Worm (Caenorhabditis elegans) whole organism, L1 larva: ENCODE results near the gene nduf-9.
A peak's percentile ranks its signal among the peaks of the same experiment; 100 is the strongest.

ENCODE experiments used
- C04F5.9 ChIP-seq: sonication (generic microtip); optimal IDR thresholded peaks from 2 replicates; lab custom pipeline; 2016; ENCODE audit warnings: missing genetic modification characterization, missing compliant biosample characterization
- C16A3.4 ChIP-seq: fragments of 150-350 bp; optimal IDR thresholded peaks from 2 replicates; lab custom pipeline; 2014; ENCODE audit warnings: missing biosample characterization, missing genetic modification characterization
- F16B12.6 ChIP-seq: fragments of 150-350 bp; optimal IDR thresholded peaks from 2 replicates; lab custom pipeline; 2014; ENCODE audit warnings: missing biosample characterization, missing genetic modification characterization
- aha-1 ChIP-seq: fragments of 150-350 bp; optimal IDR thresholded peaks from 2 replicates; lab custom pipeline; 2014; ENCODE audit warnings: missing biosample characterization, missing genetic modification characterization
- aly-2 ChIP-seq: fragments of 150-350 bp; optimal IDR thresholded peaks from 2 replicates; lab custom pipeline; 2014; ENCODE audit warnings: missing biosample characterization, missing genetic modification characterization
- ama-1 ChIP-seq: fragments of 150-350 bp; optimal IDR thresholded peaks from 2 replicates; lab custom pipeline; 2014
- blmp-1 ChIP-seq: fragments of 150-350 bp; optimal IDR thresholded peaks from 2 replicates; lab custom pipeline; 2014; ENCODE audit warnings: missing biosample characterization, missing genetic modification characterization
- ceh-82 ChIP-seq, 3 experiments: fragments of 150-350 bp in 1 of 3; sonication (generic microtip) in 2 of 3; optimal IDR thresholded peaks; 2 replicates each; lab custom pipeline; 2014 to 2017; ENCODE audit warnings: missing biosample characterization in 3 of 3, missing genetic modification characterization in 3 of 3
- ceh-88 ChIP-seq: fragments of 200-800 bp; sonication (Bioruptor generic); IDR thresholded peaks from 2 replicates; pipeline ENCODE4 v1.3.6; 2022; ENCODE audit warnings: missing genetic modification characterization, missing compliant biosample characterization
- ces-1 ChIP-seq: fragments of 150-350 bp; optimal IDR thresholded peaks from 2 replicates; lab custom pipeline; 2014; ENCODE audit warnings: missing biosample characterization, missing genetic modification reagents, missing genetic modification characterization
- dpl-1 ChIP-seq, 3 experiments: fragments of 150-350 bp in 2 of 3; sonication (generic microtip) in 1 of 3; optimal IDR thresholded peaks; 2 replicates each; lab custom pipeline; 2014 to 2017; ENCODE audit warnings: missing biosample characterization in 3 of 3, missing genetic modification characterization in 3 of 3, missing genetic modification reagents in 3 of 3
- efl-1 ChIP-seq, 4 experiments: fragments of 150-350 bp; optimal IDR thresholded peaks in 3 of 4; peaks in 1 of 4; 1 replicate in 1 of 4; 2 replicates in 3 of 4; lab custom pipeline; 2014; ENCODE audit warnings: missing biosample characterization in 2 of 4, missing genetic modification characterization in 2 of 4, missing genetic modification reagents in 2 of 4
- elt-2 ChIP-seq: sonication (generic microtip); optimal IDR thresholded peaks from 2 replicates; lab custom pipeline; 2016; ENCODE audit warnings: missing genetic modification characterization, mild to moderate bottlenecking, inconsistent platforms, missing compliant biosample characterization, missing genetic modification reagents
- elt-3 ChIP-seq, 6 experiments: fragments of 150-350 bp in 1 of 6; sonication (generic microtip); optimal IDR thresholded peaks; 2 replicates each; lab custom pipeline; 2017 to 2018; ENCODE audit warnings: missing biosample characterization in 6 of 6, missing genetic modification characterization in 6 of 6, inconsistent platforms in 1 of 6
- fkh-10 ChIP-seq: sonication (generic microtip); optimal IDR thresholded peaks from 2 replicates; lab custom pipeline; 2017; ENCODE audit warnings: missing biosample characterization, missing genetic modification reagents, missing genetic modification characterization
- fkh-4 ChIP-seq: sonication (generic microtip); optimal IDR thresholded peaks from 2 replicates; lab custom pipeline; 2016; ENCODE audit warnings: missing compliant biosample characterization, missing genetic modification characterization, borderline replicate concordance
- fos-1 ChIP-seq: fragments of 150-350 bp; optimal IDR thresholded peaks from 2 replicates; lab custom pipeline; 2014; ENCODE audit warnings: missing biosample characterization, missing genetic modification characterization
- hlh-17 ChIP-seq: fragments of 200-800 bp; sonication (Bioruptor generic); optimal IDR thresholded peaks from 2 replicates; lab custom pipeline; 2018; ENCODE audit warnings: missing genetic modification characterization, mild to moderate bottlenecking, missing compliant biosample characterization, moderate library complexity, borderline replicate concordance
- hpl-2 ChIP-seq: fragments of 150-350 bp; optimal IDR thresholded peaks from 2 replicates; lab custom pipeline; 2014; ENCODE audit warnings: missing biosample characterization, missing genetic modification reagents, missing genetic modification characterization
- irx-1 ChIP-seq: sonication (generic microtip); optimal IDR thresholded peaks from 2 replicates; lab custom pipeline; 2016; ENCODE audit warnings: missing genetic modification characterization, missing compliant biosample characterization
- isw-1 ChIP-seq: fragments of 200-800 bp; sonication (Bioruptor generic); IDR thresholded peaks from 2 replicates; pipeline ENCODE4 v1.3.6; 2022; ENCODE audit warnings: missing genetic modification characterization, missing compliant biosample characterization
- jun-1 ChIP-seq: fragments of 150-350 bp; optimal IDR thresholded peaks from 2 replicates; lab custom pipeline; 2014; ENCODE audit warnings: missing biosample characterization, missing genetic modification reagents, missing genetic modification characterization
- lin-13 ChIP-seq: fragments of 150-350 bp; optimal IDR thresholded peaks from 2 replicates; lab custom pipeline; 2014; ENCODE audit warnings: missing biosample characterization, missing genetic modification reagents, missing genetic modification characterization
- lin-14 ChIP-seq: fragments of 200-800 bp; sonication (Bioruptor generic); optimal IDR thresholded peaks from 2 replicates; lab custom pipeline; 2018; ENCODE audit warnings: mild to moderate bottlenecking, missing genetic modification characterization, moderate library complexity, missing compliant biosample characterization
- lin-15B ChIP-seq: fragments of 150-350 bp; sonication (generic microtip); optimal IDR thresholded peaks from 3 replicates; lab custom pipeline; 2014; ENCODE audit warnings: missing biosample characterization, missing genetic modification characterization
- lin-39 ChIP-seq: fragments of 150-350 bp; optimal IDR thresholded peaks from 2 replicates; lab custom pipeline; 2014; ENCODE audit warnings: missing biosample characterization, missing genetic modification reagents, missing genetic modification characterization
- lsy-2 ChIP-seq, 2 experiments: fragments of 150-350 bp; optimal IDR thresholded peaks; 2 replicates each; lab custom pipeline; 2014; ENCODE audit warnings: missing biosample characterization in 2 of 2, missing genetic modification characterization in 2 of 2
- mab-9 ChIP-seq: fragments of 200-800 bp; sonication (Bioruptor generic); IDR thresholded peaks from 2 replicates; pipeline ENCODE4 v1.3.6; 2022; ENCODE audit warnings: missing genetic modification reagents, missing genetic modification characterization, missing compliant biosample characterization
- mef-2 ChIP-seq: fragments of 150-350 bp; optimal IDR thresholded peaks from 2 replicates; lab custom pipeline; 2014; ENCODE audit warnings: missing biosample characterization, missing genetic modification characterization
- mep-1 ChIP-seq: fragments of 150-350 bp; optimal IDR thresholded peaks from 2 replicates; lab custom pipeline; 2014; ENCODE audit warnings: missing biosample characterization, missing genetic modification characterization
- nhr-12 ChIP-seq: sonication (generic microtip); optimal IDR thresholded peaks from 2 replicates; lab custom pipeline; 2017; ENCODE audit warnings: missing biosample characterization, missing genetic modification characterization
- nhr-20 ChIP-seq: sonication (generic microtip); optimal IDR thresholded peaks from 2 replicates; lab custom pipeline; 2016; ENCODE audit warnings: mild to moderate bottlenecking, missing genetic modification characterization, missing compliant biosample characterization
- nhr-237 ChIP-seq: fragments of 150-350 bp; optimal IDR thresholded peaks from 2 replicates; lab custom pipeline; 2014; ENCODE audit warnings: missing biosample characterization, missing genetic modification characterization
- nhr-28 ChIP-seq: fragments of 150-350 bp; optimal IDR thresholded peaks from 2 replicates; lab custom pipeline; 2014; ENCODE audit warnings: missing biosample characterization, missing genetic modification characterization
- nhr-47 ChIP-seq: sonication (generic microtip); optimal IDR thresholded peaks from 2 replicates; lab custom pipeline; 2016; ENCODE audit warnings: mild to moderate bottlenecking, missing genetic modification characterization, moderate library complexity, missing compliant biosample characterization
- nhr-71 ChIP-seq: sonication (generic microtip); optimal IDR thresholded peaks from 2 replicates; lab custom pipeline; 2016; ENCODE audit warnings: mild to moderate bottlenecking, missing genetic modification characterization, moderate library complexity, missing compliant biosample characterization
- nhr-77 ChIP-seq: fragments of 150-350 bp; optimal IDR thresholded peaks from 2 replicates; lab custom pipeline; 2014; ENCODE audit warnings: missing biosample characterization, missing genetic modification characterization
- nhr-84 ChIP-seq: sonication (generic microtip); optimal IDR thresholded peaks from 2 replicates; lab custom pipeline; 2017; ENCODE audit warnings: missing biosample characterization, missing genetic modification characterization
- nhr-90 ChIP-seq: sonication (generic microtip); optimal IDR thresholded peaks from 2 replicates; lab custom pipeline; 2016; ENCODE audit warnings: mild to moderate bottlenecking, missing genetic modification characterization, missing compliant biosample characterization; ENCODE audit not compliant: poor library complexity
- pag-3 ChIP-seq: sonication (generic microtip); optimal IDR thresholded peaks from 2 replicates; lab custom pipeline; 2017; ENCODE audit warnings: missing genetic modification characterization, mild to moderate bottlenecking, missing compliant biosample characterization, antibody characterized with exemption, borderline replicate concordance; ENCODE audit not compliant: insufficient read depth
- skn-1 ChIP-seq: fragments of 150-350 bp; optimal IDR thresholded peaks from 2 replicates; lab custom pipeline; 2014; ENCODE audit warnings: missing biosample characterization, missing genetic modification characterization
- snu-23 ChIP-seq: sonication (generic microtip); optimal IDR thresholded peaks from 2 replicates; lab custom pipeline; 2016; ENCODE audit warnings: missing genetic modification characterization, missing compliant biosample characterization
- sox-4 ChIP-seq: sonication (generic microtip); optimal IDR thresholded peaks from 2 replicates; lab custom pipeline; 2016; ENCODE audit warnings: missing genetic modification characterization, missing compliant biosample characterization
- sptf-1 ChIP-seq: fragments of 150-350 bp; optimal IDR thresholded peaks from 2 replicates; lab custom pipeline; 2014; ENCODE audit warnings: missing biosample characterization, missing genetic modification characterization
- sup-37 ChIP-seq: fragments of 200-800 bp; sonication (Bioruptor generic); optimal IDR thresholded peaks from 2 replicates; lab custom pipeline; 2018; ENCODE audit warnings: mild to moderate bottlenecking, missing genetic modification characterization, missing compliant biosample characterization
- swsn-7 ChIP-seq: sonication (generic microtip); optimal IDR thresholded peaks from 2 replicates; lab custom pipeline; 2016; ENCODE audit warnings: missing genetic modification characterization, missing compliant biosample characterization
- tbx-2 ChIP-seq: sonication (generic microtip); optimal IDR thresholded peaks from 2 replicates; lab custom pipeline; 2016; ENCODE audit warnings: missing genetic modification characterization, missing compliant biosample characterization
- unc-130 ChIP-seq: fragments of 150-350 bp; optimal IDR thresholded peaks from 2 replicates; lab custom pipeline; 2017; ENCODE audit warnings: missing biosample characterization, missing genetic modification characterization, inconsistent platforms
- unc-30 ChIP-seq: sonication (generic microtip); optimal IDR thresholded peaks from 2 replicates; lab custom pipeline; 2017; ENCODE audit warnings: missing biosample characterization, missing genetic modification characterization
- unc-62 ChIP-seq: fragments of 150-350 bp; optimal IDR thresholded peaks from 2 replicates; lab custom pipeline; 2014; ENCODE audit warnings: missing biosample characterization, missing genetic modification reagents, missing genetic modification characterization
- xbp-1 ChIP-seq: sonication (generic microtip); optimal IDR thresholded peaks from 2 replicates; lab custom pipeline; 2016; ENCODE audit warnings: missing genetic modification characterization, missing compliant biosample characterization
- ztf-11 ChIP-seq, 2 experiments: sonication (generic microtip); optimal IDR thresholded peaks; 2 replicates each; lab custom pipeline; 2016 to 2017; ENCODE audit warnings: missing genetic modification characterization in 2 of 2, missing biosample characterization in 1 of 2, missing compliant biosample characterization in 1 of 2

The nduf-9 gene

DNA sequence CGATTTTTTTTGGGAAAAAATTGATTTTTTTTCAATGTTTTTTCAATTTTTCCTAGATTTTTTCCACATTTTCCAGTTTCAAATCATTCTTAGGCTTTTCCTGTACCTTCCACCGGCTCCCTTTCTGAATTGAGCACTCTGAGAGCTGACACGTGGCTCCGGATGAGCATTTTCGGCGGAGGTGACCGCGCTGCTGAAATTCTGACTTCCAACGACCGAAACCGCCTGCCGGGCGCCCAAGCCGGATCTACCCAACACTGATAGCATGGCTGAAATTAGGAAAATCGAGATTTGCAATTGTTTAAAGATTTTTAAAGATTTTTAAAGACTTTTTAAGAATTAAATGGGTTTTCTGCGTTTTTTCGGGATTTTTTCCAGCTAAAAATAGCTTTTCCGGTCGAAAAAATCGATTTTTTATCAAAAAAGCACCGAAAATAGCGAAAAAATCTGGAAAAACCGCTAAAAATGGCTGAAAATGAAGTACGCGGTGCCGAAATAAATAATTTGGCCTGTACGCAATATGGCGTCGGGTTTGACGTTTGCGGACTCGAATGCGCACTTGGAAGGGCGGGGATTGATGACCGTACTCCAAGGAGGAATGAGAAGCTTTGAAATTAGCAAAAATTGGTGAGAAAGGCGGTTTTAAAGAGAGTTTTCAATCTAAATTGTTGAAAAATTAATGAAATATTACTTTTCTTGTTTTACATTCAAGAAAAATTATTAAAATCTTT lies at the start of gene nduf-9:
Gene nduf-9 (minus strand): TSS at position 269 of the 731 bp plus-strand sequence.
- TF ChIP-seq blmp-1 (tag; lab: Kevin White, UChicago) = peak; percentile 23
- no peak for TF ChIP-seq ztf-11 (tag; optimal IDR thresholded peaks at IDR 0.05; lab: Kevin White, UChicago)
- TF ChIP-seq nhr-20 (tag; lab: Kevin White, UChicago) = no peak
- peak; percentile 23 for TF ChIP-seq skn-1 (tag; lab: Kevin White, UChicago)
- no peak for TF ChIP-seq mef-2 (tag; lab: Kevin White, UChicago)
- TF ChIP-seq mab-9 (GFP tag; lab: Robert Waterston, UW) = no peak
- no peak for TF ChIP-seq fkh-4 (tag; lab: Kevin White, UChicago)
- peak; percentile 5 for TF ChIP-seq C04F5.9
- no peak for TF ChIP-seq aly-2 (tag; lab: Kevin White, UChicago)
- TF ChIP-seq lin-15B (tag; lab: Kevin White, UChicago) = no peak
- TF ChIP-seq nhr-71 (tag; lab: Kevin White, UChicago) = no peak
- no peak for TF ChIP-seq nhr-28 (tag; lab: Kevin White, UChicago)
- TF ChIP-seq elt-3 (tag; optimal IDR thresholded peaks at IDR 0.05; lab: Kevin White, UChicago) = no peak
- TF ChIP-seq fkh-10 = no peak
- no peak for TF ChIP-seq lin-14 (GFP tag; lab: Kevin White, UChicago)
- TF ChIP-seq elt-2 (tag; lab: Kevin White, UChicago) = no peak
- no peak for TF ChIP-seq irx-1 (tag; lab: Kevin White, UChicago)
- peak; percentile 24 for TF ChIP-seq xbp-1 (tag; lab: Kevin White, UChicago)
- no peak for TF ChIP-seq jun-1 (tag; lab: Kevin White, UChicago)
- peak; percentile 70 for TF ChIP-seq unc-130 (tag; lab: Kevin White, UChicago)
- no peak for TF ChIP-seq nhr-12 (tag; lab: Kevin White, UChicago)
- peak; percentile 60 to 65 for TF ChIP-seq efl-1 (optimal IDR thresholded peaks at IDR 0.05; lab: Kevin White, UChicago)
- TF ChIP-seq efl-1 (GFP tag; optimal IDR thresholded peaks at IDR 0.05 in 1 of 2; lab: Kevin White, UChicago) = peak; percentile 69 to 94
- peak; percentile 96 for TF ChIP-seq F16B12.6 (tag; lab: Kevin White, UChicago)
- no peak for TF ChIP-seq nhr-237
- TF ChIP-seq isw-1 (GFP tag; lab: Robert Waterston, UW) = peak; percentile 17; the same call in 1 of the 2 replicates
- no peak for TF ChIP-seq nhr-90
- no peak for TF ChIP-seq unc-62 (GFP tag; lab: Kevin White, UChicago)
- TF ChIP-seq sox-4 (tag; lab: Kevin White, UChicago) = peak; percentile 24
- no peak for TF ChIP-seq lin-39
- TF ChIP-seq lsy-2 (tag; optimal IDR thresholded peaks at IDR 0.05; lab: Kevin White, UChicago) = peak; percentile 88 to 98
- no peak for TF ChIP-seq hpl-2 (GFP tag; lab: Kevin White, UChicago)
- peak; percentile 11 for TF ChIP-seq swsn-7 (tag; lab: Kevin White, UChicago)
- TF ChIP-seq tbx-2 (tag; lab: Kevin White, UChicago) = peak; percentile 43
- TF ChIP-seq sup-37 (GFP tag; lab: Kevin White, UChicago) = no peak
- peak; percentile 61 for TF ChIP-seq mep-1 (tag; lab: Kevin White, UChicago)
- no peak for TF ChIP-seq ces-1 (GFP tag; lab: Kevin White, UChicago)
- peak; percentile 13 for TF ChIP-seq C16A3.4 (tag; lab: Kevin White, UChicago)
- TF ChIP-seq aha-1 (tag; lab: Kevin White, UChicago) = no peak
- TF ChIP-seq snu-23 (GFP tag; lab: Kevin White, UChicago) = peak; percentile 58
- no peak for TF ChIP-seq pag-3 (tag; lab: Kevin White, UChicago)
- TF ChIP-seq ceh-82 (tag; optimal IDR thresholded peaks at IDR 0.05; lab: Kevin White, UChicago) = peak in 2 of 3 experiments; percentile 52 to 58
- peak; percentile 50 to 71 (median 65) for TF ChIP-seq dpl-1 (GFP tag; optimal IDR thresholded peaks at IDR 0.05; lab: Kevin White, UChicago)
- no peak for TF ChIP-seq nhr-47 (tag; lab: Kevin White, UChicago)
- TF ChIP-seq unc-30 = no peak
- TF ChIP-seq ceh-88 (GFP tag; lab: Robert Waterston, UW) = no peak
- TF ChIP-seq ama-1 = no peak
- TF ChIP-seq lin-13 (GFP tag; lab: Kevin White, UChicago) = no peak
- TF ChIP-seq fos-1 = no peak
- no peak for TF ChIP-seq nhr-77 (tag; lab: Kevin White, UChicago)
- no peak for TF ChIP-seq hlh-17 (GFP tag; lab: Kevin White, UChicago)
- no peak for TF ChIP-seq sptf-1 (tag; lab: Kevin White, UChicago)
- TF ChIP-seq nhr-84 (tag; lab: Kevin White, UChicago) = no peak
